Fruit fly (Drosophila melanogaster): Measurements from ENCODE around the gene CG34307.
A peak's percentile ranks its signal among the peaks of the same experiment; 100 is the strongest.

The CG34307 gene

dm6 chr3R:11868562-11868961, 28.8 kb upstream of the CG34307 start:
- TF ChIP-seq gl (tag; optimal IDR thresholded peaks at IDR 0.05), result no peak
- no peak for TF ChIP-seq rn (GFP tag; IDR thresholded peaks at IDR 0.05)
- TF ChIP-seq CG12605 (GFP tag; IDR thresholded peaks at IDR 0.05), result no peak
- TF ChIP-seq CG8159 (tag; optimal IDR thresholded peaks at IDR 0.05), result no peak
- TF ChIP-seq Snoo (tag; optimal IDR thresholded peaks at IDR 0.05), result no peak
- no peak for TF ChIP-seq CG14655 (GFP tag; optimal IDR thresholded peaks at IDR 0.05)
- TF ChIP-seq CG9948 (tag; optimal IDR thresholded peaks at IDR 0.05), result no peak
- TF ChIP-seq CG17806 (tag; optimal IDR thresholded peaks at IDR 0.05), result no peak
- no peak for TF ChIP-seq fd96Ca (GFP tag; IDR thresholded peaks at IDR 0.05)
- no peak for TF ChIP-seq Pif1B (GFP tag; optimal IDR thresholded peaks at IDR 0.05)
- TF ChIP-seq CG8301 (tag; optimal IDR thresholded peaks at IDR 0.05), result no peak
- no peak for TF ChIP-seq Pif1A (GFP tag; optimal IDR thresholded peaks at IDR 0.05)

- TF ChIP-seq CG4496 (GFP tag; IDR thresholded peaks at IDR 0.05), result peak; percentile 60; the same call in 2 of the 3 replicates
- peak; percentile 3 for TF ChIP-seq CG15710 (tag; optimal IDR thresholded peaks at IDR 0.05)
- no peak for TF ChIP-seq CG17806 (tag; optimal IDR thresholded peaks at IDR 0.05)
- peak; percentile 74 for TF ChIP-seq CG13204 (GFP tag; optimal IDR thresholded peaks at IDR 0.05)
- no peak for TF ChIP-seq CG8159 (tag; optimal IDR thresholded peaks at IDR 0.05)
- no peak for TF ChIP-seq CG9948 (tag; optimal IDR thresholded peaks at IDR 0.05)
- no peak for TF ChIP-seq CG8301 (tag; optimal IDR thresholded peaks at IDR 0.05)
- TF ChIP-seq CG32121 (GFP tag; IDR thresholded peaks at IDR 0.05), result peak; percentile 68; the same call in 1 of the 2 replicates
- TF ChIP-seq Ets98B (GFP tag; IDR thresholded peaks at IDR 0.05), result peak; percentile 53
- peak; percentile 72; the same call in 2 of the 3 replicates for TF ChIP-seq fd96Ca (GFP tag; IDR thresholded peaks at IDR 0.05)
- TF ChIP-seq CG34367 (tag; optimal IDR thresholded peaks at IDR 0.05), result peak; percentile 12
- TF ChIP-seq CG12605 (GFP tag; IDR thresholded peaks at IDR 0.05), result peak; percentile 58
- peak; percentile 27 for TF ChIP-seq EcR (GFP tag; optimal IDR thresholded peaks at IDR 0.05)
Measured at dm6 chr3R:11869169-11869568, 28.2 kb upstream of the CG34307 start, which contains the start of gene CG6959. CG6959 (minus strand) TSS chr3R:11869460.

- TF ChIP-seq CG8301 (tag; optimal IDR thresholded peaks at IDR 0.05), result peak; percentile 45
- TF ChIP-seq CG15710 (tag; optimal IDR thresholded peaks at IDR 0.05), result no peak
- TF ChIP-seq CG14655 (GFP tag; optimal IDR thresholded peaks at IDR 0.05), result peak; percentile 75
- peak; percentile 34; the same call in 2 of the 3 replicates for TF ChIP-seq CG4496 (GFP tag; IDR thresholded peaks at IDR 0.05)
- TF ChIP-seq CG8159 (tag; optimal IDR thresholded peaks at IDR 0.05), result peak; percentile 62
- peak; percentile 51 for TF ChIP-seq CG17806 (tag; optimal IDR thresholded peaks at IDR 0.05)
- TF ChIP-seq EcR (GFP tag; optimal IDR thresholded peaks at IDR 0.05), result no peak
- TF ChIP-seq Pif1B (GFP tag; optimal IDR thresholded peaks at IDR 0.05), result no peak
- peak; percentile 50 for TF ChIP-seq Ets98B (GFP tag; IDR thresholded peaks at IDR 0.05)
- TF ChIP-seq D1 (tag; optimal IDR thresholded peaks at IDR 0.05), result peak; percentile 63
- no peak for TF ChIP-seq Pif1A (GFP tag; optimal IDR thresholded peaks at IDR 0.05)
- peak; percentile 40; the same call in 1 of the 2 replicates for TF ChIP-seq CG32121 (GFP tag; IDR thresholded peaks at IDR 0.05)
- TF ChIP-seq gl (tag; optimal IDR thresholded peaks at IDR 0.05), result no peak
- peak; percentile 4 for TF ChIP-seq Snoo (tag; optimal IDR thresholded peaks at IDR 0.05)
- TF ChIP-seq CG9948 (tag; optimal IDR thresholded peaks at IDR 0.05), result peak; percentile 42
- TF ChIP-seq rn (GFP tag; IDR thresholded peaks at IDR 0.05), result no peak
- 0 out of 3 replicates have a peak, but pooled peaks have one; percentile 41 for TF ChIP-seq fd96Ca (GFP tag; IDR thresholded peaks at IDR 0.05)
Measured at dm6 chr3R:11869675-11870074, 27.7 kb upstream of the CG34307 start.

- TF ChIP-seq CG4496 (GFP tag; IDR thresholded peaks at IDR 0.05) (no peak), Ets98B (GFP tag; IDR thresholded peaks at IDR 0.05) (no peak), CG32121 (GFP tag; IDR thresholded peaks at IDR 0.05) (no peak), CG8301 (tag; optimal IDR thresholded peaks at IDR 0.05) (no peak), CG8159 (tag; optimal IDR thresholded peaks at IDR 0.05) (no peak), CG13204 (GFP tag; optimal IDR thresholded peaks at IDR 0.05) (no peak), Snoo (tag; optimal IDR thresholded peaks at IDR 0.05) (no peak), Pif1B (GFP tag; optimal IDR thresholded peaks at IDR 0.05) (no peak), Pif1A (GFP tag; optimal IDR thresholded peaks at IDR 0.05) (no peak), CG10348 (GFP tag; IDR thresholded peaks at IDR 0.05) (no peak), CG14655 (GFP tag; optimal IDR thresholded peaks at IDR 0.05) (no peak), D1 (tag; optimal IDR thresholded peaks at IDR 0.05) (no peak), fd96Ca (GFP tag; IDR thresholded peaks at IDR 0.05) (no peak), CG12605 (GFP tag; IDR thresholded peaks at IDR 0.05) (no peak), rn (GFP tag; IDR thresholded peaks at IDR 0.05) (no peak)
Measured at dm6 chr3R:11870135-11870534, 27.2 kb upstream of the CG34307 start.

dm6 chr3R:11872692-11873091, 24.7 kb upstream of the CG34307 start:
- TF ChIP-seq CG12605 (GFP tag; IDR thresholded peaks at IDR 0.05) (no peak), CG4496 (GFP tag; IDR thresholded peaks at IDR 0.05) (peak; percentile 30; the same call in 1 of the 3 replicates), CG13204 (GFP tag; optimal IDR thresholded peaks at IDR 0.05) (no peak), Pif1B (GFP tag; optimal IDR thresholded peaks at IDR 0.05) (peak; percentile 34), Snoo (tag; optimal IDR thresholded peaks at IDR 0.05) (peak; percentile 69), rn (GFP tag; IDR thresholded peaks at IDR 0.05) (no peak), CG34367 (tag; optimal IDR thresholded peaks at IDR 0.05) (no peak), EcR (GFP tag; optimal IDR thresholded peaks at IDR 0.05) (no peak), CG10348 (GFP tag; IDR thresholded peaks at IDR 0.05) (no peak), D1 (tag; optimal IDR thresholded peaks at IDR 0.05) (no peak), CG32121 (GFP tag; IDR thresholded peaks at IDR 0.05) (no peak), CG8159 (tag; optimal IDR thresholded peaks at IDR 0.05) (peak; percentile 40), Pif1A (GFP tag; optimal IDR thresholded peaks at IDR 0.05) (peak; percentile 38), Ets98B (GFP tag; IDR thresholded peaks at IDR 0.05) (peak; percentile 11; the same call in 1 of the 2 replicates), CG9948 (tag; optimal IDR thresholded peaks at IDR 0.05) (no peak), CG15710 (tag; optimal IDR thresholded peaks at IDR 0.05) (peak; percentile 39), CG14655 (GFP tag; optimal IDR thresholded peaks at IDR 0.05) (no peak), CG17806 (tag; optimal IDR thresholded peaks at IDR 0.05) (peak; percentile 33), CG8301 (tag; optimal IDR thresholded peaks at IDR 0.05) (no peak), fd96Ca (GFP tag; IDR thresholded peaks at IDR 0.05) (no peak), gl (tag; optimal IDR thresholded peaks at IDR 0.05) (no peak)
